Worm (Caenorhabditis elegans) whole organism, L4 larva: ENCODE data around the gene Y102A5C.27.
A peak's percentile ranks its signal among the peaks of the same experiment; 100 is the strongest.

Experiments
- F44E2.7 ChIP-seq: fragments of 200-800 bp; sonication (Bioruptor generic); IDR thresholded peaks from 2 replicates; pipeline ENCODE4 v2.1.2; 2022; ENCODE audit warnings: missing genetic modification characterization, missing compliant biosample characterization
- T20F7.1 ChIP-seq: fragments of 200-800 bp; sonication (Bioruptor generic); optimal IDR thresholded peaks from 2 replicates; lab custom pipeline; 2018; ENCODE audit warnings: mild to moderate bottlenecking, missing genetic modification characterization, missing compliant biosample characterization
- Y5F2A.4 ChIP-seq: fragments of 200-800 bp; sonication (Bioruptor generic); optimal IDR thresholded peaks from 2 replicates; lab custom pipeline; 2018; ENCODE audit warnings: mild to moderate bottlenecking, missing genetic modification characterization, missing compliant biosample characterization
- Y75B8A.6 ChIP-seq: fragments of 200-800 bp; sonication (Bioruptor generic); IDR thresholded peaks from 2 replicates; pipeline ENCODE4 v1.3.6; 2022; ENCODE audit warnings: missing genetic modification reagents, missing genetic modification characterization, missing compliant biosample characterization
- aha-1 ChIP-seq: fragments of 150-350 bp; peaks from one replicate; lab custom pipeline; 2014; ENCODE audit warnings: missing biosample characterization, missing genetic modification characterization
- aly-2 ChIP-seq: sonication (generic microtip); optimal IDR thresholded peaks from 2 replicates; lab custom pipeline; 2018; ENCODE audit warnings: missing biosample characterization, missing genetic modification characterization
- arid-1 ChIP-seq: fragments of 200-800 bp; sonication (Bioruptor generic); conservative IDR thresholded peaks from 2 replicates; pipeline ENCODE4 v1.3.6; 2022; ENCODE audit warnings: missing genetic modification reagents, missing genetic modification characterization, missing compliant biosample characterization
- ceh-20 ChIP-seq: fragments of 200-800 bp; sonication (Bioruptor generic); IDR thresholded peaks from 2 replicates; pipeline ENCODE4 v1.3.6; 2022; ENCODE audit warnings: missing genetic modification reagents, missing genetic modification characterization, missing compliant biosample characterization
- ceh-28 ChIP-seq: fragments of 150-350 bp; optimal IDR thresholded peaks from 2 replicates; lab custom pipeline; 2014; ENCODE audit warnings: missing biosample characterization, missing genetic modification reagents, missing genetic modification characterization
- ceh-62 ChIP-seq: sonication (generic microtip); optimal IDR thresholded peaks from 2 replicates; lab custom pipeline; 2017; ENCODE audit warnings: missing biosample characterization, missing genetic modification characterization
- ctbp-1 ChIP-seq: fragments of 200-800 bp; sonication (Bioruptor generic); IDR thresholded peaks from 2 replicates; pipeline ENCODE4 v1.3.6; 2022; ENCODE audit warnings: missing genetic modification reagents, missing genetic modification characterization, missing compliant biosample characterization
- daf-12 ChIP-seq: fragments of 150-350 bp; optimal IDR thresholded peaks from 2 replicates; lab custom pipeline; 2014; ENCODE audit warnings: missing biosample characterization, missing genetic modification reagents, missing genetic modification characterization
- daf-8 ChIP-seq: fragments of 200-800 bp; sonication (Bioruptor generic); IDR thresholded peaks from 2 replicates; pipeline ENCODE4 v1.3.6; 2022; ENCODE audit warnings: missing genetic modification characterization, missing compliant biosample characterization
- dmd-6 ChIP-seq: fragments of 200-800 bp; sonication (Bioruptor generic); IDR thresholded peaks from 2 replicates; pipeline ENCODE4 v1.3.6; 2022; ENCODE audit warnings: missing genetic modification reagents, missing genetic modification characterization, missing compliant biosample characterization
- dpl-1 ChIP-seq: fragments of 150-350 bp; optimal IDR thresholded peaks from 2 replicates; lab custom pipeline; 2014; ENCODE audit warnings: missing biosample characterization, missing genetic modification reagents, missing genetic modification characterization
- hif-1 ChIP-seq, 2 experiments: sonication (generic microtip); optimal IDR thresholded peaks; 2 replicates each; lab custom pipeline; 2016 to 2017; ENCODE audit warnings: missing compliant biosample characterization in 2 of 2, missing genetic modification characterization in 2 of 2, missing genetic modification reagents in 2 of 2, missing genotype in 2 of 2, mild to moderate bottlenecking in 1 of 2
- hlh-11 ChIP-seq: fragments of 200-800 bp; sonication (Bioruptor generic); optimal IDR thresholded peaks from 2 replicates; lab custom pipeline; 2018; ENCODE audit warnings: mild to moderate bottlenecking, missing genetic modification characterization, missing compliant biosample characterization
- jun-1 ChIP-seq: fragments of 150-350 bp; optimal IDR thresholded peaks from 2 replicates; lab custom pipeline; 2014; ENCODE audit warnings: missing biosample characterization, missing genetic modification reagents, missing genetic modification characterization
- lin-1 ChIP-seq: fragments of 200-800 bp; sonication (Bioruptor generic); IDR thresholded peaks from 2 replicates; pipeline ENCODE4 v1.3.6; 2022; ENCODE audit warnings: missing genetic modification reagents, missing genetic modification characterization, missing compliant biosample characterization
- lir-3 ChIP-seq: sonication (generic microtip); optimal IDR thresholded peaks from 2 replicates; lab custom pipeline; 2016; ENCODE audit warnings: mild to moderate bottlenecking, missing genetic modification characterization, missing compliant biosample characterization
- mdt-29 ChIP-seq: fragments of 200-800 bp; sonication (Bioruptor generic); IDR thresholded peaks from 2 replicates; pipeline ENCODE4 v1.3.6; 2022; ENCODE audit warnings: missing genetic modification reagents, missing genetic modification characterization, missing compliant biosample characterization
- mep-1 ChIP-seq: fragments of 150-350 bp; sonication (generic microtip); optimal IDR thresholded peaks from 3 replicates; lab custom pipeline; 2014; ENCODE audit warnings: missing biosample characterization, missing genetic modification characterization
- mes-2 ChIP-seq: sonication (generic microtip); optimal IDR thresholded peaks from 2 replicates; lab custom pipeline; 2016; ENCODE audit warnings: missing genotype, mild to moderate bottlenecking, missing genetic modification characterization, missing compliant biosample characterization; ENCODE audit not compliant: poor library complexity, severe bottlenecking
- mxl-3 ChIP-seq: fragments of 200-800 bp; sonication (Bioruptor generic); optimal IDR thresholded peaks from 2 replicates; lab custom pipeline; 2018; ENCODE audit warnings: mild to moderate bottlenecking, missing genetic modification characterization, missing compliant biosample characterization
- nhr-11 ChIP-seq: fragments of 150-350 bp; optimal IDR thresholded peaks from 2 replicates; lab custom pipeline; 2014; ENCODE audit warnings: missing biosample characterization, missing genetic modification characterization
- nhr-25 ChIP-seq: sonication (generic microtip); optimal IDR thresholded peaks from 2 replicates; lab custom pipeline; 2017; ENCODE audit warnings: missing genetic modification characterization, mild to moderate bottlenecking, missing compliant biosample characterization, antibody characterized with exemption, moderate library complexity, borderline replicate concordance; ENCODE audit not compliant: insufficient read depth
- nhr-28 ChIP-seq: fragments of 150-350 bp; optimal IDR thresholded peaks from 2 replicates; lab custom pipeline; 2014; ENCODE audit warnings: missing biosample characterization, missing genetic modification characterization
- nhr-42 ChIP-seq: fragments of 200-800 bp; sonication (Bioruptor generic); IDR thresholded peaks from 2 replicates; pipeline ENCODE4 v1.3.6; 2022; ENCODE audit warnings: missing genetic modification characterization, missing compliant biosample characterization
- nhr-6 ChIP-seq: fragments of 150-350 bp; optimal IDR thresholded peaks from 2 replicates; lab custom pipeline; 2014; ENCODE audit warnings: missing biosample characterization, missing genetic modification characterization
- nhr-77 ChIP-seq: fragments of 150-350 bp; optimal IDR thresholded peaks from 2 replicates; lab custom pipeline; 2014; ENCODE audit warnings: missing biosample characterization, missing genetic modification characterization
- pha-4 ChIP-seq, 2 experiments: fragments of 150-350 bp in 1 of 2; fragments of 200-800 bp in 1 of 2; sonication (Bioruptor generic) in 1 of 2; IDR thresholded peaks in 1 of 2; optimal IDR thresholded peaks in 1 of 2; 2 replicates each; pipeline versions ENCODE4 v1.3.6 to Lab custom; 2014 to 2022; ENCODE audit warnings: missing genetic modification characterization in 2 of 2, missing genetic modification reagents in 2 of 2, missing biosample characterization in 1 of 2, missing compliant biosample characterization in 1 of 2
- php-3 ChIP-seq: fragments of 200-800 bp; sonication (Bioruptor generic); IDR thresholded peaks from 2 replicates; pipeline ENCODE4 v1.3.6; 2022; ENCODE audit warnings: missing genetic modification reagents, missing genetic modification characterization, missing compliant biosample characterization
- pqm-1 ChIP-seq: sonication (generic microtip); optimal IDR thresholded peaks from 2 replicates; lab custom pipeline; 2017; ENCODE audit warnings: missing biosample characterization, missing genetic modification characterization
- skn-1 ChIP-seq: fragments of 150-350 bp; optimal IDR thresholded peaks from 2 replicates; lab custom pipeline; 2014; ENCODE audit warnings: missing biosample characterization, missing genetic modification characterization
- snpc-4 ChIP-seq: fragments of 150-350 bp; optimal IDR thresholded peaks from 2 replicates; lab custom pipeline; 2014; ENCODE audit warnings: missing biosample characterization, missing genetic modification characterization
- spr-3 ChIP-seq: fragments of 200-800 bp; sonication (Bioruptor generic); optimal IDR thresholded peaks from 2 replicates; lab custom pipeline; 2018; ENCODE audit warnings: mild to moderate bottlenecking, missing genetic modification characterization, missing compliant biosample characterization
- unc-130 ChIP-seq: sonication (generic microtip); optimal IDR thresholded peaks from 2 replicates; lab custom pipeline; 2016; ENCODE audit warnings: missing genetic modification reagents, missing genetic modification characterization, missing compliant biosample characterization
- unc-62 ChIP-seq, 3 experiments: fragments of 150-350 bp in 1 of 3; sonication (generic microtip); optimal IDR thresholded peaks in 2 of 3; peaks in 1 of 3; 1 replicate in 1 of 3; 2 replicates in 2 of 3; lab custom pipeline; 2014 to 2017; ENCODE audit warnings: missing biosample characterization in 3 of 3, missing genetic modification characterization in 3 of 3, missing genetic modification reagents in 3 of 3, missing genotype in 1 of 3
- zfp-2 ChIP-seq: sonication (generic microtip); optimal IDR thresholded peaks from 2 replicates; lab custom pipeline; 2016; ENCODE audit warnings: mild to moderate bottlenecking, missing genetic modification characterization, missing compliant biosample characterization
- zfp-3 ChIP-seq: fragments of 200-800 bp; sonication (Bioruptor generic); conservative IDR thresholded peaks from 2 replicates; pipeline ENCODE4 v1.3.6; 2022; ENCODE audit warnings: missing genetic modification reagents, missing genetic modification characterization, missing compliant biosample characterization

Gene Y102A5C.27

ce11 chrV:17016787-17017186 is 28.3 kb upstream of the Y102A5C.27 start, which contains the start of gene srh-97:
TSS of gene srh-97 (plus strand) at chrV:17017087.
- TF ChIP-seq lir-3 (tag; lab: Kevin White, UChicago), result no peak
- TF ChIP-seq spr-3, result no peak
- TF ChIP-seq php-3 (GFP tag; lab: Robert Waterston, UW), result no peak
- no peak for TF ChIP-seq T20F7.1 (GFP tag; lab: Kevin White, UChicago)
- TF ChIP-seq dpl-1 (GFP tag; lab: Kevin White, UChicago), result no peak
- TF ChIP-seq ceh-28 (tag; lab: Kevin White, UChicago), result no peak
- no peak for TF ChIP-seq hif-1 (tag; optimal IDR thresholded peaks at IDR 0.05; lab: Kevin White, UChicago)
- no peak for TF ChIP-seq snpc-4
- TF ChIP-seq ceh-20 (GFP tag; lab: Robert Waterston, UW), result no peak
- no peak for TF ChIP-seq lin-1 (GFP tag; lab: Robert Waterston, UW)
- no peak for TF ChIP-seq zfp-3 (GFP tag; lab: Robert Waterston, UW)
- no peak for TF ChIP-seq daf-12 (tag; lab: Kevin White, UChicago)
- TF ChIP-seq, all 104 proteins: peak for 0

DNA sequence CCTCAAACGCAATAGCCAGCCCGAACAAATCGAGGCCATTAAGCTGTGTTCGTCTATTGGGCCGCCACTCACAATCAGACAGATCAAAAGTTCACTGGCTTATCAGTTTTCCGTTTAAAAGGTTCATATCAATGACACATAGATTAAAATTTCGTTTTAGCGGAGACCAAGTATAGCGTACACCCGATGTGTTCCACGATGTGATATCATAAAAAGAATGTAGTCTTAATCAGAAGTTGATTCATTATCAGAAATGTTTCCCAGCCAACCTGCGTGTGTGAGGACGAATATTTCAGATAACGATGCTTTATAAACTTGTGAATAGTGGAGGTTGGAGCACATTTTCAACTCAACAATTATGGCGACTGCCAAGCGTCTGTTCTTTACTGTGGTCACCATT is 25.5 kb upstream of the Y102A5C.27 start, which contains the start of gene clc-13:
TSS of gene clc-13 (plus strand) at position 359 of the 400 bp plus-strand sequence.
- TF ChIP-seq mdt-29 (GFP tag; lab: Robert Waterston, UW) (no peak), nhr-6 (tag; lab: Kevin White, UChicago) (no peak), daf-8 (no peak), aha-1 (tag; lab: Kevin White, UChicago) (peak; percentile 22), Y75B8A.6 (GFP tag; lab: Robert Waterston, UW) (no peak), hlh-11 (tag; lab: Kevin White, UChicago) (peak; percentile 22), Y5F2A.4 (no peak), nhr-42 (GFP tag; lab: Robert Waterston, UW) (no peak), zfp-2 (no peak), mep-1 (no peak), skn-1 (tag; lab: Kevin White, UChicago) (no peak), nhr-28 (tag; lab: Kevin White, UChicago) (peak; percentile 44), dmd-6 (GFP tag; lab: Robert Waterston, UW) (peak; percentile 79), aly-2 (no peak), pqm-1 (tag; lab: Kevin White, UChicago) (peak; percentile 21), ctbp-1 (GFP tag; lab: Robert Waterston, UW) (no peak), nhr-11 (tag; lab: Kevin White, UChicago) (no peak), unc-130 (GFP tag; lab: Kevin White, UChicago) (no peak), unc-62 (GFP tag; optimal IDR thresholded peaks at IDR 0.05 in 1 of 2; lab: Kevin White, UChicago) (peak in 1 of 2 experiments; percentile 11), unc-62 (tag; optimal IDR thresholded peaks at IDR 0.05; lab: Kevin White, UChicago) (no peak), jun-1 (no peak), mes-2 (tag; lab: Kevin White, UChicago) (no peak), ceh-62 (no peak), pha-4 (GFP tag; IDR thresholded peaks at IDR 0.05; lab: Robert Waterston, UW) (no peak), pha-4 (tag; optimal IDR thresholded peaks at IDR 0.05; lab: Kevin White, UChicago) (no peak), nhr-25 (tag; lab: Kevin White, UChicago) (no peak), mxl-3 (no peak), arid-1 (no peak), nhr-77 (tag; lab: Kevin White, UChicago) (no peak), F44E2.7 (GFP tag; lab: Robert Waterston, UW) (no peak)
